Worm (Caenorhabditis elegans): Measurements from ENCODE around the gene nhr-234.

ce11 chrII:12606900-12607299, 29.6 kb upstream of the nhr-234 start, which contains the start of gene Y38E10A.8:
- TF ChIP-seq ceh-14 (tag; optimal IDR thresholded peaks at IDR 0.05) (no peak), hlh-13 (GFP tag; optimal IDR thresholded peaks at IDR 0.05) (no peak), unc-86 (tag; optimal IDR thresholded peaks at IDR 0.05) (no peak), ceh-19 (GFP tag; optimal IDR thresholded peaks at IDR 0.05) (no peak), unc-55 (GFP tag; optimal IDR thresholded peaks at IDR 0.05) (no peak), gmeb-2 (tag; optimal IDR thresholded peaks at IDR 0.05) (no peak)

Data from whole organism, late embryonic.